Worm (Caenorhabditis elegans) whole organism, L2 larva: ENCODE measurements around the gene dod-19.

ENCODE experiments used
- C34F6.9 ChIP-seq: fragments of 150-350 bp; optimal IDR thresholded peaks from 2 replicates; lab custom pipeline; 2014; ENCODE audit warnings: missing biosample characterization, missing genetic modification characterization
- R02D3.7 ChIP-seq: fragments of 150-350 bp; optimal IDR thresholded peaks from 2 replicates; lab custom pipeline; 2014; ENCODE audit warnings: missing biosample characterization, missing genetic modification characterization
- Y55F3AM.14 ChIP-seq: fragments of 200-800 bp; sonication (Bioruptor generic); optimal IDR thresholded peaks from 2 replicates; lab custom pipeline; 2018; ENCODE audit warnings: mild to moderate bottlenecking, missing genetic modification characterization, missing compliant biosample characterization
- alr-1 ChIP-seq: fragments of 150-350 bp; optimal IDR thresholded peaks from 2 replicates; lab custom pipeline; 2014; ENCODE audit warnings: missing biosample characterization, missing genetic modification characterization
- aly-2 ChIP-seq: fragments of 150-350 bp; optimal IDR thresholded peaks from 2 replicates; lab custom pipeline; 2014; ENCODE audit warnings: missing biosample characterization, missing genetic modification characterization
- blmp-1 ChIP-seq: sonication (generic microtip); optimal IDR thresholded peaks from 2 replicates; lab custom pipeline; 2017; ENCODE audit warnings: missing genetic modification characterization, mild to moderate bottlenecking, missing compliant biosample characterization, antibody characterized with exemption, moderate library complexity; ENCODE audit not compliant: insufficient read depth
- ceh-16 ChIP-seq: fragments of 150-350 bp; optimal IDR thresholded peaks from 2 replicates; lab custom pipeline; 2014; ENCODE audit warnings: missing biosample characterization, missing genetic modification characterization
- ceh-82 ChIP-seq: fragments of 150-350 bp; optimal IDR thresholded peaks from 2 replicates; lab custom pipeline; 2014; ENCODE audit warnings: missing biosample characterization, missing genetic modification characterization
- egl-27 ChIP-seq: sonication (generic microtip); optimal IDR thresholded peaks from 3 replicates; lab custom pipeline; 2017; ENCODE audit warnings: missing biosample characterization, missing genetic modification reagents, missing genetic modification characterization
- elt-1 ChIP-seq: fragments of 150-350 bp; optimal IDR thresholded peaks from 2 replicates; lab custom pipeline; 2014; ENCODE audit warnings: missing biosample characterization, missing genetic modification characterization
- elt-3 ChIP-seq: sonication (generic microtip); optimal IDR thresholded peaks from 2 replicates; lab custom pipeline; 2017; ENCODE audit warnings: missing biosample characterization, missing genetic modification characterization
- fos-1 ChIP-seq: fragments of 150-350 bp; optimal IDR thresholded peaks from 2 replicates; lab custom pipeline; 2014; ENCODE audit warnings: missing biosample characterization, missing genetic modification characterization
- gmeb-1 ChIP-seq: fragments of 150-350 bp; optimal IDR thresholded peaks from 2 replicates; lab custom pipeline; 2014; ENCODE audit warnings: missing biosample characterization, missing genetic modification characterization
- lin-11 ChIP-seq: fragments of 150-350 bp; sonication (generic microtip); optimal IDR thresholded peaks from 2 replicates; lab custom pipeline; 2014; ENCODE audit warnings: missing biosample characterization, missing genetic modification characterization, inconsistent platforms, mixed read lengths
- lin-13 ChIP-seq: fragments of 150-350 bp; optimal IDR thresholded peaks from 2 replicates; lab custom pipeline; 2014; ENCODE audit warnings: missing biosample characterization, missing genetic modification reagents, missing genetic modification characterization
- lin-39 ChIP-seq: fragments of 150-350 bp; optimal IDR thresholded peaks from 2 replicates; lab custom pipeline; 2014; ENCODE audit warnings: missing biosample characterization, missing genetic modification reagents, missing genetic modification characterization
- lsy-2 ChIP-seq, 2 experiments: fragments of 150-350 bp in 1 of 2; sonication (generic microtip) in 1 of 2; optimal IDR thresholded peaks; 2 replicates each; lab custom pipeline; 2014 to 2017; ENCODE audit warnings: missing biosample characterization in 2 of 2, missing genetic modification characterization in 2 of 2
- mab-5 ChIP-seq: fragments of 150-350 bp; optimal IDR thresholded peaks from 2 replicates; lab custom pipeline; 2014; ENCODE audit warnings: missing biosample characterization, missing genetic modification characterization
- mdl-1 ChIP-seq, 2 experiments: fragments of 150-350 bp in 1 of 2; sonication (generic microtip) in 1 of 2; optimal IDR thresholded peaks; 2 replicates each; lab custom pipeline; 2017; ENCODE audit warnings: missing biosample characterization in 2 of 2, missing genetic modification characterization in 2 of 2
- nhr-10 ChIP-seq: sonication (generic microtip); optimal IDR thresholded peaks from 2 replicates; lab custom pipeline; 2017; ENCODE audit warnings: missing biosample characterization, missing genetic modification characterization
- nhr-11 ChIP-seq: fragments of 150-350 bp; optimal IDR thresholded peaks from 2 replicates; lab custom pipeline; 2014; ENCODE audit warnings: missing biosample characterization, missing genetic modification characterization
- nhr-12 ChIP-seq: fragments of 150-350 bp; optimal IDR thresholded peaks from 2 replicates; lab custom pipeline; 2014; ENCODE audit warnings: missing biosample characterization, missing genetic modification characterization
- nhr-21 ChIP-seq: fragments of 150-350 bp; optimal IDR thresholded peaks from 2 replicates; lab custom pipeline; 2014; ENCODE audit warnings: missing biosample characterization, missing genetic modification characterization
- nhr-23 ChIP-seq: fragments of 150-350 bp; optimal IDR thresholded peaks from 2 replicates; lab custom pipeline; 2014; ENCODE audit warnings: missing biosample characterization, missing genetic modification reagents, missing genetic modification characterization
- nhr-25 ChIP-seq: fragments of 150-350 bp; sonication (generic microtip); optimal IDR thresholded peaks from 3 replicates; lab custom pipeline; 2014; ENCODE audit warnings: missing biosample characterization, missing genetic modification characterization
- nhr-6 ChIP-seq: fragments of 150-350 bp; optimal IDR thresholded peaks from 2 replicates; lab custom pipeline; 2014; ENCODE audit warnings: missing biosample characterization, missing genetic modification characterization
- nhr-77 ChIP-seq: fragments of 150-350 bp; optimal IDR thresholded peaks from 2 replicates; lab custom pipeline; 2014; ENCODE audit warnings: missing biosample characterization, missing genetic modification characterization
- peb-1 ChIP-seq: fragments of 150-350 bp; optimal IDR thresholded peaks from 2 replicates; lab custom pipeline; 2014; ENCODE audit warnings: missing biosample characterization, missing genetic modification characterization
- sem-4 ChIP-seq: fragments of 150-350 bp; optimal IDR thresholded peaks from 2 replicates; lab custom pipeline; 2014; ENCODE audit warnings: missing biosample characterization, missing genetic modification reagents, missing genetic modification characterization
- skn-1 ChIP-seq: sonication (generic microtip); optimal IDR thresholded peaks from 2 replicates; lab custom pipeline; 2017; ENCODE audit warnings: missing biosample characterization, missing genetic modification characterization
- sma-3 ChIP-seq: sonication (generic microtip); optimal IDR thresholded peaks from 2 replicates; lab custom pipeline; 2016; ENCODE audit warnings: missing genetic modification reagents, missing genetic modification characterization, missing compliant biosample characterization
- sma-9 ChIP-seq, 2 experiments: fragments of 150-350 bp in 1 of 2; sonication (generic microtip) in 1 of 2; optimal IDR thresholded peaks; 2 replicates each; lab custom pipeline; 2014 to 2016; ENCODE audit warnings: missing genetic modification characterization in 2 of 2, mild to moderate bottlenecking in 1 of 2, missing biosample characterization in 1 of 2, missing compliant biosample characterization in 1 of 2, missing genetic modification reagents in 1 of 2, moderate library complexity in 1 of 2
- snpc-4 ChIP-seq: fragments of 150-350 bp; optimal IDR thresholded peaks from 2 replicates; lab custom pipeline; 2014; ENCODE audit warnings: missing biosample characterization, missing genetic modification characterization
- unc-39 ChIP-seq: fragments of 150-350 bp; optimal IDR thresholded peaks from 2 replicates; lab custom pipeline; 2014; ENCODE audit warnings: missing biosample characterization, missing genetic modification characterization
- zag-1 ChIP-seq: fragments of 150-350 bp; optimal IDR thresholded peaks from 2 replicates; lab custom pipeline; 2014; ENCODE audit warnings: missing biosample characterization, missing genetic modification characterization

The dod-19 gene

ce11 chrV:450757-451501 lies 36.4 kb upstream of the dod-19 start, which contains the start of gene nhr-123:
nhr-123 (plus strand) TSS chrV:451451.
- TF ChIP-seq aly-2 (tag; lab: Kevin White, UChicago) (no peak), fos-1 (peak; percentile 41), egl-27 (tag; lab: Kevin White, UChicago) (no peak), lsy-2 (tag; optimal IDR thresholded peaks at IDR 0.05; lab: Kevin White, UChicago) (no peak)
- TF ChIP-seq, all 48 proteins: peak for 1

DNA sequence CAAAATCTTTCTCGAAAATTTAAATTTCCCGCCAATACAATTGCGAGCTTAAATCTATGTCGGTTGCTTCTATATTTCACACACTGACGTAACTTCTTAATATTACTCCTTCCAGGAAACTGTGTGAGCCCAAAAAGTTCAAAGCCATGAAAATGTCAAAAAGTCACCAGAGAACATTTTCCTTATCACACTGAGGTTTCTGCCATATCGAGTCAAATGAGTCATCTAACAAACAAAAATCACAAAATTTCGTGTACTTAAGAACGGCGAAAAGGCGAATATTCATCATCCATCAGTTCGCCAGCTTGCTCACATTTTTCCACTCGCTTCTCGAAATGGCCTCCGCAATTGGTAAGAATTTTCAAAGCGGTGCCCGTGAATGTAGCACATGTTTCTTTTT lies 35.1 kb upstream of the dod-19 start, which contains the start of gene M02H5.8:
TSS of gene M02H5.8 (plus strand) at position 297 of the 400 bp plus-strand sequence.
- TF ChIP-seq nhr-23 (tag; lab: Kevin White, UChicago) = no peak
- no peak for TF ChIP-seq elt-1 (tag; lab: Kevin White, UChicago)
- no peak for TF ChIP-seq ceh-82 (tag; lab: Kevin White, UChicago)
- no peak for TF ChIP-seq lin-11 (tag; lab: Kevin White, UChicago)
- no peak for TF ChIP-seq nhr-12 (tag; lab: Kevin White, UChicago)
- TF ChIP-seq R02D3.7 (tag; lab: Kevin White, UChicago) = no peak
- peak; percentile 95 for TF ChIP-seq fos-1

ce11 chrV:449130-449529 lies 34.6 kb upstream of the dod-19 start, which contains the start of gene srh-35:
srh-35 (minus strand) TSS chrV:449230.
- TF ChIP-seq nhr-25 (tag; lab: Kevin White, UChicago) (no peak), mdl-1 (tag; optimal IDR thresholded peaks at IDR 0.05; lab: Kevin White, UChicago) (no peak)

ce11 chrV:446988-447387 lies 32.4 kb upstream of the dod-19 start:
- TF ChIP-seq elt-1 (tag; lab: Kevin White, UChicago) (no peak), fos-1 (no peak), lin-39 (tag; lab: Kevin White, UChicago) (no peak), nhr-10 (tag; lab: Kevin White, UChicago) (no peak), nhr-11 (no peak), gmeb-1 (tag; lab: Kevin White, UChicago) (no peak), C34F6.9 (tag; lab: Kevin White, UChicago) (no peak), lin-11 (tag; lab: Kevin White, UChicago) (no peak), blmp-1 (tag; lab: Kevin White, UChicago) (no peak), mdl-1 (tag; optimal IDR thresholded peaks at IDR 0.05; lab: Kevin White, UChicago) (no peak), snpc-4 (tag; lab: Kevin White, UChicago) (no peak), aly-2 (tag; lab: Kevin White, UChicago) (no peak), nhr-23 (tag; lab: Kevin White, UChicago) (no peak), nhr-12 (tag; lab: Kevin White, UChicago) (no peak), elt-3 (no peak), ceh-16 (tag; lab: Kevin White, UChicago) (no peak)

DNA sequence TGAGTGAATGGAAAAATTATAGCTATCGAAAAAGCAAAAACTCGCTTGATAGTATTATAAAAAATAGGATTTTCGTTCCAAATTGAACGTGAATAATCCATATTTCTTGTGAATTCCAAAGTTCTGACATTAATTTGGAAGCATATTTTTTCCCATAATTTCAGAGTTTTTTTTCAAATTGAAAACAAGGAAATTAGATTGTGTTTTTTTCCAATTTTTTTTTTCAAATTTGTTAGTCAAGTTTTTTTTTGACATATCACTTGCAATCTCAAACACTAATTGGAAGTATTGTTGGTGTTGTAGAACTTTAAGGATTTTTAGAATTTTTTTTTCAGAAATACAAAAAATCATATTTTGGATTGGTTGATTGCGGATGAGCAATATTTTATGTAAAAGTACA lies 32.0 kb upstream of the dod-19 start, which contains the start of gene srh-34:
TSS of gene srh-34 (minus strand) at position 101 of the 400 bp plus-strand sequence.
- TF ChIP-seq sma-9 (GFP tag; optimal IDR thresholded peaks at IDR 0.05; lab: Kevin White, UChicago) = no peak
- TF ChIP-seq sma-9 (tag; optimal IDR thresholded peaks at IDR 0.05; lab: Kevin White, UChicago) = no peak
- no peak for TF ChIP-seq gmeb-1 (tag; lab: Kevin White, UChicago)
- TF ChIP-seq nhr-77 (tag; lab: Kevin White, UChicago) = no peak
- no peak for TF ChIP-seq lin-13 (GFP tag; lab: Kevin White, UChicago)
- no peak for TF ChIP-seq elt-1 (tag; lab: Kevin White, UChicago)
- TF ChIP-seq mab-5 (tag; lab: Kevin White, UChicago) = no peak
- TF ChIP-seq skn-1 (tag; lab: Kevin White, UChicago) = no peak
- TF ChIP-seq peb-1 = no peak
- TF ChIP-seq alr-1 (tag; lab: Kevin White, UChicago) = no peak
- TF ChIP-seq Y55F3AM.14 (GFP tag; lab: Kevin White, UChicago) = no peak
- TF ChIP-seq nhr-21 = no peak
- TF ChIP-seq lin-11 (tag; lab: Kevin White, UChicago) = no peak
- no peak for TF ChIP-seq sma-3 (GFP tag; lab: Kevin White, UChicago)
- no peak for TF ChIP-seq aly-2 (tag; lab: Kevin White, UChicago)
- TF ChIP-seq unc-39 = no peak
- no peak for TF ChIP-seq sem-4 (tag; lab: Kevin White, UChicago)
- no peak for TF ChIP-seq blmp-1 (tag; lab: Kevin White, UChicago)
- TF ChIP-seq nhr-6 (tag; lab: Kevin White, UChicago) = no peak
- no peak for TF ChIP-seq zag-1
- no peak for TF ChIP-seq ceh-16 (tag; lab: Kevin White, UChicago)
